Worm (Caenorhabditis elegans): ENCODE measurements around the gene F02E11.7.
"Not testable (repeated sequence)": the region's sequence is repeated elsewhere in the genome, so short reads cannot be mapped to it uniquely, and the experiment has no call there.

Gene F02E11.7

ce11 chrII:3282353-3282752 lies 14.9 kb downstream of the F02E11.7 start, which contains the start of gene nep-13:
Gene nep-13, plus strand, starts transcription at chrII:3282653.
- TF ChIP-seq nhr-2 (tag; optimal IDR thresholded peaks at IDR 0.05) (no peak), zip-8 (tag; optimal IDR thresholded peaks at IDR 0.05) (no peak), cnd-1 (tag; optimal IDR thresholded peaks at IDR 0.05) (no peak), ces-1 (GFP tag; optimal IDR thresholded peaks at IDR 0.05) (no peak), drap-1 (GFP tag; optimal IDR thresholded peaks at IDR 0.05) (no peak), sptf-1 (tag; optimal IDR thresholded peaks at IDR 0.05) (no peak), nhr-237 (tag; optimal IDR thresholded peaks at IDR 0.05) (no peak), unc-39 (tag; optimal IDR thresholded peaks at IDR 0.05) (no peak)

ce11 chrII:3284558-3284957 lies 17.1 kb downstream of the F02E11.7 start, which contains the start of gene scl-15:
Gene scl-15, minus strand, starts transcription at chrII:3284658.
- TF ChIP-seq lsy-2 (tag; optimal IDR thresholded peaks at IDR 0.05) (no peak), elt-1 (tag; optimal IDR thresholded peaks at IDR 0.05; ENCODE audit: borderline replicate concordance, insufficient read depth) (no peak), snpc-4 (tag; optimal IDR thresholded peaks at IDR 0.05) (no peak), zip-8 (tag; optimal IDR thresholded peaks at IDR 0.05) (no peak), sem-2 (GFP tag; optimal IDR thresholded peaks at IDR 0.05) (no peak), nhr-2 (tag; optimal IDR thresholded peaks at IDR 0.05) (no peak)

ce11 chrII:3287073-3287472 lies 19.6 kb downstream of the F02E11.7 start, which contains the start of gene sri-63:
Gene sri-63, plus strand, starts transcription at chrII:3287373.
- TF ChIP-seq elt-3 (tag; optimal IDR thresholded peaks at IDR 0.05) (no peak), lin-13 (tag; optimal IDR thresholded peaks at IDR 0.05) (no peak), ces-1 (GFP tag; optimal IDR thresholded peaks at IDR 0.05) (no peak), lin-32 (GFP tag; optimal IDR thresholded peaks at IDR 0.05) (no peak), nhr-12 (tag; optimal IDR thresholded peaks at IDR 0.05) (no peak), cnd-1 (tag; optimal IDR thresholded peaks at IDR 0.05) (no peak), blmp-1 (tag; optimal IDR thresholded peaks at IDR 0.05) (no peak), unc-62 (GFP tag; optimal IDR thresholded peaks at IDR 0.05) (no peak), ceh-39 (tag; optimal IDR thresholded peaks at IDR 0.05) (no peak), flh-1 (GFP tag; optimal IDR thresholded peaks at IDR 0.05) (no peak), sem-2 (GFP tag; optimal IDR thresholded peaks at IDR 0.05) (no peak), snpc-4 (tag; optimal IDR thresholded peaks at IDR 0.05) (no peak), zip-8 (tag; optimal IDR thresholded peaks at IDR 0.05) (no peak), ceh-43 (GFP tag; optimal IDR thresholded peaks at IDR 0.05) (no peak), M03D4.4 (tag; optimal IDR thresholded peaks at IDR 0.05) (no peak)

ce11 chrII:3290544-3290943 lies 23.1 kb downstream of the F02E11.7 start, which contains the start of gene F39E9.14:
Gene F39E9.14, minus strand, starts transcription at chrII:3290644.
- not testable (repeated sequence) for TF ChIP-seq tbx-8 (GFP tag; optimal IDR thresholded peaks at IDR 0.05); ceh-39 (tag; optimal IDR thresholded peaks at IDR 0.05); lsy-2 (tag; optimal IDR thresholded peaks at IDR 0.05)

DNA sequence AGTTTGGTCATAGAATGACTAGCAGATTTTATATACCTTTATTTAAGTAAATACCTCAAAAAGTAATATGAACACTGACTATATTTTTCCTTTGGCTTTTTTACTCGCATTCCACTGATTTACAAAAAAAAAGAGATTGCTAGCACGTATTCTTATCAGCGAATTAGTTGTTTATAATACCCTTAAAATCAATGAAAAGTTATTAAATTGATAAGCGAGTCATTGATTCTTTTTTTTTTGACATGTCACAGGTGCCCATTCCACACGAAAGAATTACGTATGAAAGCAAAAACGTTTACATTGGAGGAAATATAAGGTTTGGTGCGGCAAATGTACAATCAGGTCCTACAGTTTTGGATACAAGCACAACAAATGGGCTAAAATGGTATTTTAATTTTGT lies 27.7 kb downstream of the F02E11.7 start, which contains the start of gene btb-17:
Gene btb-17 (plus strand): TSS at position 213 of the 400 bp plus-strand sequence.
- TF ChIP-seq tbx-8 (GFP tag; optimal IDR thresholded peaks at IDR 0.05) (no peak), lsy-2 (tag; optimal IDR thresholded peaks at IDR 0.05) (no peak)

DNA sequence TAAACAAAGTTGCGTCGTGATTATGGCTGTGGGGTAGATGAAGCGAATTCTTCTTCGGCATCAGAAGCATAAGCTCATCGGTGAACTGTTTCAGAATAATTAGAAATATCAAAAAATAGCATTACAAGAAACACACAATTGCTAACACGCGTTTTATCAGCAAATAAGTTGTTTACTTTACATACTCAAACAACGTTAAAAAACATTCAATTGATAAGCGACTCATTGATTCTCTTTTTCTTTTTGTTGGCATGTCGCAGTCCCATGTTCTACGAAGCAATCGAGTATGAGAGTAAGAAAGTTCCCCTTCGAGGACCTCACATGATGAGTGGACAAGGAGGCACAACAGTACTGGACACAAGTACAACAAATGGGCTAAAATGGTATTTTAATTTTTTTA lies 29.2 kb downstream of the F02E11.7 start, which contains the start of gene btb-16:
Gene btb-16 (plus strand): TSS at position 240 of the 400 bp plus-strand sequence.
- TF ChIP-seq ces-1 (GFP tag; optimal IDR thresholded peaks at IDR 0.05) (no peak), hlh-1 (tag; optimal IDR thresholded peaks at IDR 0.05) (no peak)

- no peak for TF ChIP-seq mep-1 (tag; optimal IDR thresholded peaks at IDR 0.05)
- TF ChIP-seq nhr-237 (tag; optimal IDR thresholded peaks at IDR 0.05) = no peak
- no peak for TF ChIP-seq snpc-4 (tag; optimal IDR thresholded peaks at IDR 0.05)
- TF ChIP-seq tbx-8 (GFP tag; optimal IDR thresholded peaks at IDR 0.05) = no peak
- no peak for TF ChIP-seq ceh-39 (tag; optimal IDR thresholded peaks at IDR 0.05)
- TF ChIP-seq mab-5 (tag; optimal IDR thresholded peaks at IDR 0.05) = no peak
- TF ChIP-seq unc-62 (GFP tag; optimal IDR thresholded peaks at IDR 0.05) = no peak
- TF ChIP-seq pha-4 (tag; optimal IDR thresholded peaks at IDR 0.05) = no peak
- no peak for TF ChIP-seq mls-2 (tag; optimal IDR thresholded peaks at IDR 0.05)
- no peak for TF ChIP-seq bed-3 (GFP tag; optimal IDR thresholded peaks at IDR 0.05)
- no peak for TF ChIP-seq ces-1 (GFP tag; optimal IDR thresholded peaks at IDR 0.05)
- no peak for TF ChIP-seq nhr-12 (tag; optimal IDR thresholded peaks at IDR 0.05)
- TF ChIP-seq blmp-1 (tag; optimal IDR thresholded peaks at IDR 0.05) = no peak
- TF ChIP-seq elt-1 (tag; optimal IDR thresholded peaks at IDR 0.05; ENCODE audit: borderline replicate concordance, insufficient read depth) = no peak
- no peak for TF ChIP-seq zip-8 (tag; optimal IDR thresholded peaks at IDR 0.05)
- TF ChIP-seq M03D4.4 (tag; optimal IDR thresholded peaks at IDR 0.05) = no peak
- TF ChIP-seq drap-1 (GFP tag; optimal IDR thresholded peaks at IDR 0.05) = no peak
- no peak for TF ChIP-seq lin-13 (tag; optimal IDR thresholded peaks at IDR 0.05)
Observed at ce11 chrII:3297914-3298313, 30.4 kb downstream of the F02E11.7 start, which contains the start of gene btb-18. Gene btb-18, plus strand, starts transcription at chrII:3298214.

All from whole organism, mixed stage, embryonic.